Worm (Caenorhabditis elegans): ENCODE results near the gene ztf-16.

ce11 chrX:4818872-4819271 is 7.5 kb upstream of the ztf-16 start:
- TF ChIP-seq alr-1 (tag; optimal IDR thresholded peaks at IDR 0.05) (no peak), ceh-16 (tag; optimal IDR thresholded peaks at IDR 0.05) (no peak), nhr-11 (tag; optimal IDR thresholded peaks at IDR 0.05) (no peak), ztf-11 (tag; optimal IDR thresholded peaks at IDR 0.05) (no peak), aly-2 (tag; optimal IDR thresholded peaks at IDR 0.05) (no peak), nhr-237 (tag; optimal IDR thresholded peaks at IDR 0.05) (no peak), snpc-4 (tag; optimal IDR thresholded peaks at IDR 0.05) (no peak), sem-4 (tag; optimal IDR thresholded peaks at IDR 0.05) (no peak), lin-13 (GFP tag; optimal IDR thresholded peaks at IDR 0.05) (no peak)

All from whole organism, L2 larva.